Fruit fly (Drosophila melanogaster) whole organism, embryonic: ENCODE results near the gene Cypl.

Source experiments
- Atf6 ChIP-seq: fragments of 200-800 bp; sonication (Bioruptor generic); IDR thresholded peaks from 2 replicates; pipeline ENCODE4 v1.3.6; 2022; ENCODE audit warnings: missing biosample characterization, missing genetic modification characterization
- Awh ChIP-seq: fragments of 200-800 bp; sonication (Bioruptor generic); IDR thresholded peaks from 2 replicates; pipeline ENCODE4, ENCODE4 v1.3.6; 2022; ENCODE audit warnings: missing biosample characterization, missing genetic modification characterization
- CG10321 ChIP-seq: fragments of 200-800 bp; sonication (Bioruptor generic); IDR thresholded peaks from 2 replicates; pipeline ENCODE4 v1.3.6; 2022; ENCODE audit warnings: missing biosample characterization, missing genetic modification characterization
- CG11247 ChIP-seq: fragments of 200-800 bp; sonication (Bioruptor generic); IDR thresholded peaks from 2 replicates; pipeline ENCODE4 v1.3.6; 2022; ENCODE audit warnings: missing biosample characterization, missing genetic modification characterization
- CG12236 ChIP-seq: fragments of 200-800 bp; sonication (Bioruptor generic); optimal IDR thresholded peaks from 2 replicates; lab custom pipeline; 2016; ENCODE audit warnings: missing biosample characterization, missing genetic modification characterization
- CG12299 ChIP-seq: fragments of 200-800 bp; sonication (Bioruptor generic); optimal IDR thresholded peaks from 2 replicates; lab custom pipeline; 2018; ENCODE audit warnings: missing biosample characterization, mild to moderate bottlenecking, missing genetic modification characterization
- CG13296 ChIP-seq: fragments of 200-800 bp; sonication (Bioruptor generic); optimal IDR thresholded peaks from 3 replicates; lab custom pipeline; 2018; ENCODE audit warnings: missing biosample characterization, mild to moderate bottlenecking, missing genetic modification characterization
- CG13775 ChIP-seq: fragments of 200-800 bp; sonication (Bioruptor generic); optimal IDR thresholded peaks from 3 replicates; lab custom pipeline; 2017; ENCODE audit warnings: missing biosample characterization, mild to moderate bottlenecking, missing genetic modification characterization
- CG15696 ChIP-seq: fragments of 200-800 bp; sonication (Bioruptor generic); optimal IDR thresholded peaks from 2 replicates; lab custom pipeline; 2019; ENCODE audit warnings: missing biosample characterization, mild to moderate bottlenecking, missing genetic modification characterization, moderate library complexity
- CG18476 ChIP-seq: fragments of 200-800 bp; sonication (Bioruptor generic); optimal IDR thresholded peaks from 2 replicates; lab custom pipeline; 2016; ENCODE audit warnings: missing biosample characterization, mild to moderate bottlenecking, missing genetic modification characterization
- CG2129 ChIP-seq: fragments of 200-800 bp; sonication (Bioruptor generic); IDR thresholded peaks from 2 replicates; pipeline ENCODE4 v1.3.6; 2022; ENCODE audit warnings: missing biosample characterization, missing genetic modification characterization; ENCODE audit not compliant: partially characterized antibody
- CG32772 ChIP-seq: fragments of 200-800 bp; sonication (Bioruptor generic); IDR thresholded peaks from 2 replicates; pipeline ENCODE4 v1.3.6; 2022; ENCODE audit warnings: missing biosample characterization, missing genetic modification characterization
- CG34422 ChIP-seq: fragments of 200-800 bp; sonication (Bioruptor generic); IDR thresholded peaks from 3 replicates; pipeline ENCODE4 v1.3.6; 2022; ENCODE audit warnings: missing biosample characterization, missing genetic modification characterization
- CG4730 ChIP-seq: fragments of 200-800 bp; sonication (Bioruptor generic); IDR thresholded peaks from 2 replicates; pipeline ENCODE4 v1.3.6; 2022; ENCODE audit warnings: missing biosample characterization, missing genetic modification characterization
- CG7839 ChIP-seq: fragments of 200-800 bp; sonication (Bioruptor generic); optimal IDR thresholded peaks from 3 replicates; lab custom pipeline; 2018; ENCODE audit warnings: missing biosample characterization, mild to moderate bottlenecking, missing genetic modification characterization, moderate library complexity
- CG8359 ChIP-seq: fragments of 200-800 bp; sonication (Bioruptor generic); optimal IDR thresholded peaks from 2 replicates; lab custom pipeline; 2017; ENCODE audit warnings: missing biosample characterization, mild to moderate bottlenecking, missing genetic modification characterization, borderline replicate concordance
- CG8388 ChIP-seq: fragments of 200-800 bp; sonication (Bioruptor generic); optimal IDR thresholded peaks from 2 replicates; lab custom pipeline; 2019; ENCODE audit warnings: missing biosample characterization, mild to moderate bottlenecking, missing genetic modification characterization, moderate library complexity
- CG9437 ChIP-seq: fragments of 200-800 bp; sonication (Bioruptor generic); optimal IDR thresholded peaks from 2 replicates; lab custom pipeline; 2018; ENCODE audit warnings: missing biosample characterization, mild to moderate bottlenecking, missing genetic modification characterization
- D19B ChIP-seq: fragments of 200-800 bp; sonication (Bioruptor generic); optimal IDR thresholded peaks from 2 replicates; lab custom pipeline; 2017; ENCODE audit warnings: missing biosample characterization, mild to moderate bottlenecking, missing genetic modification characterization
- Dp ChIP-seq: fragments of 200-800 bp; sonication (Bioruptor generic); optimal IDR thresholded peaks from 2 replicates; lab custom pipeline; 2018; ENCODE audit warnings: missing biosample characterization, mild to moderate bottlenecking, missing genetic modification characterization, moderate library complexity
- Ets65A ChIP-seq: fragments of 200-800 bp; sonication (Bioruptor generic); peaks from one replicate; lab custom pipeline; 2016; ENCODE audit warnings: missing biosample characterization, missing genetic modification characterization
- Jarid2 ChIP-seq: fragments of 200-800 bp; sonication (Bioruptor generic); optimal IDR thresholded peaks from 3 replicates; lab custom pipeline; 2017; ENCODE audit warnings: mild to moderate bottlenecking, missing biosample characterization, missing genetic modification reagents, missing genetic modification characterization
- NC2α ChIP-seq: fragments of 200-800 bp; sonication (Bioruptor generic); optimal IDR thresholded peaks from 2 replicates; lab custom pipeline; 2016; ENCODE audit warnings: missing biosample characterization, missing genetic modification characterization
- NC2β ChIP-seq: fragments of 200-800 bp; sonication (Bioruptor generic); optimal IDR thresholded peaks from 2 replicates; lab custom pipeline; 2016; ENCODE audit warnings: missing biosample characterization, missing genetic modification characterization
- NK7.1 ChIP-seq: fragments of 200-800 bp; sonication (Bioruptor generic); optimal IDR thresholded peaks from 3 replicates; lab custom pipeline; 2016; ENCODE audit warnings: missing biosample characterization, missing genetic modification characterization
- Sox102F ChIP-seq: fragments of 200-800 bp; sonication (Bioruptor generic); optimal IDR thresholded peaks from 2 replicates; lab custom pipeline; 2018; ENCODE audit warnings: missing biosample characterization, mild to moderate bottlenecking, missing genetic modification characterization, moderate library complexity
- Spps ChIP-seq: fragments of 200-800 bp; sonication (Bioruptor generic); optimal IDR thresholded peaks from 2 replicates; lab custom pipeline; 2018; ENCODE audit warnings: missing biosample characterization, mild to moderate bottlenecking, missing genetic modification characterization
- Sry-δ ChIP-seq: fragments of 200-800 bp; sonication (Bioruptor generic); optimal IDR thresholded peaks from 2 replicates; lab custom pipeline; 2016; ENCODE audit warnings: missing biosample characterization, missing genetic modification characterization
- Ssrp ChIP-seq: fragments of 200-800 bp; sonication (Bioruptor generic); optimal IDR thresholded peaks from 2 replicates; lab custom pipeline; 2018; ENCODE audit warnings: missing biosample characterization, mild to moderate bottlenecking, missing genetic modification characterization, moderate library complexity
- abd-A ChIP-seq: fragments of 200-800 bp; sonication (Bioruptor generic); optimal IDR thresholded peaks from 3 replicates; lab custom pipeline; 2019; ENCODE audit warnings: missing biosample characterization, mild to moderate bottlenecking, missing genetic modification characterization, moderate library complexity
- amos ChIP-seq: fragments of 200-800 bp; sonication (Bioruptor generic); IDR thresholded peaks from 2 replicates; pipeline ENCODE4 v1.3.6; 2022; ENCODE audit warnings: missing biosample characterization, missing genetic modification characterization; ENCODE audit not compliant: partially characterized antibody
- ara ChIP-seq: fragments of 200-800 bp; sonication (Bioruptor generic); IDR thresholded peaks from 2 replicates; pipeline ENCODE4 v1.3.6; 2022; ENCODE audit warnings: missing biosample characterization, missing genetic modification characterization
- ase ChIP-seq: fragments of 200-800 bp; sonication (Bioruptor generic); IDR thresholded peaks from 3 replicates; pipeline ENCODE4 v1.3.6; 2022; ENCODE audit warnings: missing biosample characterization, missing genetic modification characterization
- ash1 ChIP-seq: fragments of 200-800 bp; sonication (Bioruptor generic); optimal IDR thresholded peaks from 2 replicates; lab custom pipeline; 2018; ENCODE audit warnings: missing biosample characterization, mild to moderate bottlenecking, missing genetic modification characterization
- cad ChIP-seq: fragments of >200 bp; optimal IDR thresholded peaks from 2 replicates; lab custom pipeline; 2017; ENCODE audit warnings: missing biosample characterization, missing genetic modification characterization
- croc ChIP-seq: fragments of 200-800 bp; sonication (Bioruptor generic); conservative IDR thresholded peaks from 3 replicates; pipeline ENCODE4 v1.3.6; 2022; ENCODE audit warnings: missing biosample characterization, missing genetic modification characterization
- fd96Cb ChIP-seq: fragments of 200-800 bp; sonication (Bioruptor generic); optimal IDR thresholded peaks from 2 replicates; lab custom pipeline; 2018; ENCODE audit warnings: missing biosample characterization, mild to moderate bottlenecking, missing genetic modification characterization, moderate library complexity
- fu2 ChIP-seq: fragments of 200-800 bp; sonication (Bioruptor generic); optimal IDR thresholded peaks from 2 replicates; lab custom pipeline; 2016; ENCODE audit warnings: missing biosample characterization, missing genetic modification characterization
- gce ChIP-seq: fragments of 200-800 bp; sonication (Bioruptor generic); IDR thresholded peaks from 3 replicates; pipeline ENCODE4 v1.3.6; 2022; ENCODE audit warnings: missing biosample characterization, missing genetic modification characterization
- hb ChIP-seq: fragments of 200-800 bp; sonication (Bioruptor generic); IDR thresholded peaks from 3 replicates; pipeline ENCODE4 v1.3.6; 2022; ENCODE audit warnings: missing biosample characterization, missing genetic modification characterization; ENCODE audit not compliant: partially characterized antibody
- hbn ChIP-seq: fragments of 200-800 bp; sonication (Bioruptor generic); IDR thresholded peaks from 2 replicates; pipeline ENCODE4 v1.3.6; 2022; ENCODE audit warnings: missing biosample characterization, missing genetic modification characterization; ENCODE audit not compliant: partially characterized antibody
- jumu ChIP-seq: fragments of 200-800 bp; sonication (Bioruptor generic); optimal IDR thresholded peaks from 3 replicates; lab custom pipeline; 2016; ENCODE audit warnings: missing biosample characterization, missing genetic modification characterization
- lilli ChIP-seq: fragments of 200-800 bp; sonication (Bioruptor generic); optimal IDR thresholded peaks from 3 replicates; lab custom pipeline; 2016; ENCODE audit warnings: missing biosample characterization, missing genetic modification characterization
- mirr ChIP-seq: fragments of 200-800 bp; sonication (Bioruptor generic); optimal IDR thresholded peaks from 3 replicates; lab custom pipeline; 2018; ENCODE audit warnings: missing biosample characterization, mild to moderate bottlenecking, missing genetic modification characterization
- phol ChIP-seq: fragments of 200-800 bp; sonication (Bioruptor generic); optimal IDR thresholded peaks from 3 replicates; lab custom pipeline; 2018; ENCODE audit warnings: missing biosample characterization, mild to moderate bottlenecking, missing genetic modification characterization, moderate library complexity
- pita ChIP-seq: fragments of 200-800 bp; sonication (Bioruptor generic); optimal IDR thresholded peaks from 2 replicates; lab custom pipeline; 2017; ENCODE audit warnings: missing biosample characterization, mild to moderate bottlenecking, missing genetic modification characterization
- sens ChIP-seq: fragments of 200-800 bp; sonication (Bioruptor generic); peaks from one replicate; lab custom pipeline; 2016; ENCODE audit warnings: missing biosample characterization, missing genetic modification characterization
- slp2 ChIP-seq: fragments of 200-800 bp; sonication (Bioruptor generic); optimal IDR thresholded peaks from 2 replicates; lab custom pipeline; 2016; ENCODE audit warnings: missing biosample characterization, missing genetic modification characterization
- sna ChIP-seq: fragments of 200-800 bp; sonication (Bioruptor generic); IDR thresholded peaks from 2 replicates; pipeline ENCODE4 v1.3.6; 2022; ENCODE audit warnings: missing biosample characterization, missing genetic modification characterization; ENCODE audit not compliant: partially characterized antibody
- stwl ChIP-seq: fragments of 200-800 bp; sonication (Bioruptor generic); optimal IDR thresholded peaks from 3 replicates; lab custom pipeline; 2018; ENCODE audit warnings: missing biosample characterization, mild to moderate bottlenecking, missing genetic modification characterization, moderate library complexity
- wdn ChIP-seq: fragments of 200-800 bp; sonication (Bioruptor generic); IDR thresholded peaks from 2 replicates; pipeline ENCODE4 v1.3.6; 2022; ENCODE audit warnings: missing biosample characterization, missing genetic modification characterization

Cypl gene

dm6 chr3L:565964-566627, 23.4 kb upstream of the Cypl start (continued):
- TF ChIP-seq NK7.1 (GFP tag; lab: Kevin White, UChicago), result no peak
- no peak for TF ChIP-seq jumu
- no peak for TF ChIP-seq CG12236 (GFP tag; lab: Kevin White, UChicago)
- TF ChIP-seq Dp, result no peak
- TF ChIP-seq CG11247 (GFP tag; lab: Robert Waterston, UW), result no peak
- TF ChIP-seq ase (GFP tag; lab: Robert Waterston, UW), result no peak
- TF ChIP-seq CG15696 (tag; lab: Kevin White, UChicago), result no peak
- TF ChIP-seq CG32772 (GFP tag; lab: Robert Waterston, UW), result no peak
- no peak for TF ChIP-seq amos (GFP tag; lab: Robert Waterston, UW)
- peak; percentile 51 for TF ChIP-seq Ssrp
- TF ChIP-seq CG10321, result no peak
- no peak for TF ChIP-seq sna
- TF ChIP-seq fu2, result no peak
- no peak for TF ChIP-seq ash1 (GFP tag; lab: Kevin White, UChicago)
- TF ChIP-seq mirr, result no peak
- TF ChIP-seq CG18476 (GFP tag; lab: Kevin White, UChicago), result no peak
- TF ChIP-seq CG2129 (GFP tag; lab: Robert Waterston, UW), result no peak
- peak; percentile 9 for TF ChIP-seq CG8359 (GFP tag; lab: Kevin White, UChicago)
- TF ChIP-seq Sry-δ (GFP tag; lab: Kevin White, UChicago), result no peak
- peak; percentile 6 for TF ChIP-seq Spps (tag; lab: Kevin White, UChicago)
- no peak for TF ChIP-seq CG4730
- peak; percentile 30 for TF ChIP-seq CG8388
- peak; percentile 58 for TF ChIP-seq phol (tag; lab: Kevin White, UChicago)
- TF ChIP-seq slp2 (GFP tag; lab: Kevin White, UChicago), result no peak
- TF ChIP-seq pita, result no peak
- peak; percentile 90 for TF ChIP-seq sens (GFP tag; lab: Kevin White, UChicago)
- no peak for TF ChIP-seq Jarid2
- TF ChIP-seq lilli (GFP tag; lab: Kevin White, UChicago), result no peak
- no peak for TF ChIP-seq CG12299 (tag; lab: Kevin White, UChicago)
- no peak for TF ChIP-seq croc (GFP tag; lab: Robert Waterston, UW)
- no peak for TF ChIP-seq wdn (GFP tag; lab: Robert Waterston, UW)
- no peak for TF ChIP-seq CG9437 (GFP tag; lab: Kevin White, UChicago)
- TF ChIP-seq Ets65A (GFP tag; lab: Kevin White, UChicago), result no peak
- no peak for TF ChIP-seq D19B (GFP tag; lab: Kevin White, UChicago)
- no peak for TF ChIP-seq abd-A (tag; lab: Kevin White, UChicago)
- TF ChIP-seq NC2β (GFP tag; lab: Kevin White, UChicago), result no peak
- no peak for TF ChIP-seq NC2α (GFP tag; lab: Kevin White, UChicago)
- TF ChIP-seq Sox102F (GFP tag; lab: Kevin White, UChicago), result no peak
- no peak for TF ChIP-seq CG13296 (GFP tag; lab: Kevin White, UChicago)
- no peak for TF ChIP-seq cad (GFP tag; lab: Kevin White, UChicago)
- TF ChIP-seq fd96Cb (tag; lab: Kevin White, UChicago), result peak; percentile 41
- no peak for TF ChIP-seq CG7839 (tag; lab: Kevin White, UChicago)
- no peak for TF ChIP-seq hb
- TF ChIP-seq Atf6 (GFP tag; lab: Robert Waterston, UW), result no peak
- TF ChIP-seq Awh (GFP tag; lab: Robert Waterston, UW), result no peak
- TF ChIP-seq stwl (tag; lab: Kevin White, UChicago), result no peak
- TF ChIP-seq CG13775 (GFP tag; lab: Kevin White, UChicago), result no peak
- no peak for TF ChIP-seq ara
- no peak for TF ChIP-seq gce (GFP tag; lab: Robert Waterston, UW)
- no peak for TF ChIP-seq CG34422
- TF ChIP-seq hbn (GFP tag; lab: Robert Waterston, UW), result no peak
